Worm (Caenorhabditis elegans): Measurements from ENCODE around the gene frpr-8.

DNA sequence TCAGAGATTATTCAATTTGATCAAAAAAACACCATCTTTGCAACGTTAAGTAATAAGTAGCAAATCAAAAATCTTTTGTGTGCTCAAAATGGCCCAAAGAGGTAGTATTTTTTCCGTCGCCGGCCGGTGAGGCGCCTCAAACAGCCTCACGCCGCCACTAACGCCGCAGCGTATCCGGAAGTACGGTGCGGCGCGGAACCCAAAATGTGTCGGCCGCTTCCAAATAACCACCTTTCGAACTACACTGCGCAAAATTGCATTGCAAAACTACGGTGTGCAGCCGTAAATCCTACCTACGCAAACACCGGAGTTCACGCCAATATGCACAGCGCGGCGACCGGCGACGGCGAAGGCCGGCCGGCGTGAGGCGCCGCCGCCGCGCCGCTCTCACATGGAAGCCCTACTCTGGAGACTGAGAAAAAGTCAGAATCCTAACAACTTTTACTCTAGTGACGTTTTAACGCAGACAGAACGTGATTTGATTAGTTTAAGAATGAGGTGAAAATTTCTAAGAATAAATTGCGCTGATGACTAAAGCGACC, 44.1 kb downstream of the frpr-8 start:
- TF ChIP-seq nhr-237 (tag; optimal IDR thresholded peaks at IDR 0.05) (no peak), nhr-76 (tag; optimal IDR thresholded peaks at IDR 0.05) (no peak), lin-13 (tag; optimal IDR thresholded peaks at IDR 0.05) (no peak), snpc-4 (tag; optimal IDR thresholded peaks at IDR 0.05) (no peak), mep-1 (tag; optimal IDR thresholded peaks at IDR 0.05) (no peak), nhr-28 (tag; optimal IDR thresholded peaks at IDR 0.05) (no peak), elt-1 (tag; optimal IDR thresholded peaks at IDR 0.05; ENCODE audit: borderline replicate concordance, insufficient read depth) (no peak), flh-1 (GFP tag; optimal IDR thresholded peaks at IDR 0.05) (no peak), cnd-1 (tag; optimal IDR thresholded peaks at IDR 0.05) (no peak)
